Worm (Caenorhabditis elegans): ENCODE results near the gene srab-20.

The srab-20 gene

DNA sequence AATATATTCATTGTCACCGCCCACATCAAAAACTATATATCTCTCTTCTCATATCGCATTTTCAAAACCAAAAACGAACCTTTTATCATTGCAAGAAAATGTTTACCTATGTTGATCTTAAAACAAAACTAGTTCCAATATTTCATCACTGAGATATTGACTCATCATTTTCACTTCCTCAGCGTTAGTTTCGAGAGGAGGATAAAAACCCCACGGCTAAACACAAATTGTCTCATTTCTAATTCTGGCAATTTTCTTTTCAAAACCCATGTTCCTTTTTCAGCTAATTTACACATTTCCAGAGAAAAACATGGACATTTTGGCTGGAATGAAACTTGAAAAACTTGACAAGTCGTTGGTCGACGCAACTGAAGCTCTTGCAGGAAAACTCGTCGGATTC, 20.2 kb upstream of the srab-20 start, which contains the start of gene T20D4.7:
Gene T20D4.7, plus strand, starts transcription at position 301 of the 400 bp plus-strand sequence.
- TF ChIP-seq flt-1 (GFP tag; IDR thresholded peaks at IDR 0.05) (no peak), ets-7 (tag; optimal IDR thresholded peaks at IDR 0.05) (no peak), tbx-37 (GFP tag; conservative IDR thresholded peaks at IDR 0.05) (no peak), sea-1 (GFP tag; conservative IDR thresholded peaks at IDR 0.05) (no peak), ceh-13 (GFP tag; optimal IDR thresholded peaks at IDR 0.05) (no peak), aly-1 (tag; optimal IDR thresholded peaks at IDR 0.05) (no peak), pes-1 (GFP tag; IDR thresholded peaks at IDR 0.05) (no peak), tra-4 (tag; optimal IDR thresholded peaks at IDR 0.05) (no peak), tbx-11 (GFP tag; IDR thresholded peaks at IDR 0.05) (no peak), hmbx-1 (tag; optimal IDR thresholded peaks at IDR 0.05) (no peak), F13C5.2 (tag; optimal IDR thresholded peaks at IDR 0.05) (no peak), B0310.2 (tag; optimal IDR thresholded peaks at IDR 0.05) (no peak), scrt-1 (GFP tag; IDR thresholded peaks at IDR 0.05) (no peak), ama-1 (optimal IDR thresholded peaks at IDR 0.05) (no peak), ceh-36 (tag; optimal IDR thresholded peaks at IDR 0.05) (no peak), hmg-4 (GFP tag; optimal IDR thresholded peaks at IDR 0.05) (no peak), hnd-1 (tag; optimal IDR thresholded peaks at IDR 0.05) (no peak)

DNA sequence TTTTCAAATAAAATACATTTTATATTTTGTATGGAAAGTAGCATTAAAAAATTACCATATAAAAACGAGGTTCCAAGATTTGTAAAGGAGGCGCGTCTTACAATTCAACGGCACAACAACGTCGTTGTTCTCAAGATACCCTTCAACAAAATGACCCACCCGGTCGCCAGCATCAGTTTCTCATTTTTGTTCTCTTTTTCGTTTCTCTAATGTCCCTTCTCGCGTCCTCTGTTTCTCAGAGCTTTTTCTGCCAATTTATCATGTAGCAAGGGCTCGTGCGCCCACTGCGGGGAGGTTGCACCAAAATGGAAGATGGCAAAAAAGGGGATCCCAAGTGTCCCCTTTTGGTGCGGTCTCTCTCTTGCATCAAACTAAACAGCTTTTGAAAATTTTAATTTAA, 19.3 kb upstream of the srab-20 start:
- no peak for TF ChIP-seq tra-4 (tag; optimal IDR thresholded peaks at IDR 0.05)
- TF ChIP-seq ama-1 (optimal IDR thresholded peaks at IDR 0.05), result no peak
- no peak for TF ChIP-seq F13C5.2 (tag; optimal IDR thresholded peaks at IDR 0.05)

DNA sequence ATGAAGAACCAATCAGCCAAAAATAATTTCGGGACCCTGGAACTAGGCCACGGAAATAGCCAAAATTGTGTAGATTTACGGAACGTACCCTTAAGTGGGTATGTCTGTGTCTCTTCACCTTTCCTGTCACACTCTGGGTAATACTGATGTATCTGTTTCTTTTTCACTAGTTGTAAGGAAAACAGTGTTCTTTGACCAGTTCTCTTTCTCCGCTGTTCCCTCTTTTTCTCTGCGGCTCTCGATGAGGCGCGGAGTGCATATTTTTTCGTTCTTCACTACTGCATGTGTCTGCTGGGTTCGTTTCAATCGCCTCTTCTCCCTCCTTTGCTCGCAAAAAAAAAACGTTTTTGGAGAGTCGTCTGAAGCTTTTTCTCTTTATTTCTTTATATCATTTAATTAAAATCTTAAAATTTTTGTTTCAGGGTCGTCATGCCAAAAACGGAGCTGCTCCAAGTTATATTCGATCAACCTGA, 18.7 kb upstream of the srab-20 start, which contains the start of gene arrd-22:
Gene arrd-22, plus strand, starts transcription at position 423 of the 473 bp plus-strand sequence.
- TF ChIP-seq pes-1 (GFP tag; IDR thresholded peaks at IDR 0.05), result no peak
- TF ChIP-seq tbx-37 (GFP tag; conservative IDR thresholded peaks at IDR 0.05), result no peak
- no peak for TF ChIP-seq tra-4 (tag; optimal IDR thresholded peaks at IDR 0.05)
- TF ChIP-seq B0310.2 (tag; optimal IDR thresholded peaks at IDR 0.05), result no peak
- no peak for TF ChIP-seq sea-1 (GFP tag; conservative IDR thresholded peaks at IDR 0.05)
- TF ChIP-seq tbx-11 (GFP tag; IDR thresholded peaks at IDR 0.05), result no peak
- no peak for TF ChIP-seq hmg-4 (GFP tag; optimal IDR thresholded peaks at IDR 0.05)
- no peak for TF ChIP-seq F13C5.2 (tag; optimal IDR thresholded peaks at IDR 0.05)
- no peak for TF ChIP-seq ceh-36 (tag; optimal IDR thresholded peaks at IDR 0.05)
- TF ChIP-seq flt-1 (GFP tag; IDR thresholded peaks at IDR 0.05), result no peak
- no peak for TF ChIP-seq aly-1 (tag; optimal IDR thresholded peaks at IDR 0.05)
- no peak for TF ChIP-seq hmbx-1 (tag; optimal IDR thresholded peaks at IDR 0.05)
- TF ChIP-seq ceh-13 (GFP tag; optimal IDR thresholded peaks at IDR 0.05), result no peak

DNA sequence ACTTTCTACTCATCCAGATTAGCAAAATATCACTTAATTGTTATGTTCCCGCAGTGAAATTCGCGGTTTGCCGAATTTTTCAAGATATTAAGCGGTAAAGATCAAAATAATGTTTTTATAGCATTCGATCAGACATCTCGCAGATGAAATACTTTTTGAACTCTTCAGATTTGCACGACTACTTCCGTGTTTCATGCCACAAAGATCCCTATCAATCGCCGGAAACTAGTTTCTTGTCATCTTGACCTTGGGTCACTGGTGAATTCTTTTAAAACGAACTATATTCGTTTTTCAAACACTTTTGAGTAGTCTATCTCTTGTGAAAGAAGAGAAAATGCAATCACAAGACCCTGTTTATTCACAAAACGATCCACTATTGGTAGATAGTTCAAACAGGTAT, 15.8 kb upstream of the srab-20 start, which contains the start of gene txt-11:
Gene txt-11, plus strand, starts transcription at position 301 of the 400 bp plus-strand sequence.
- TF ChIP-seq tbx-11 (GFP tag; IDR thresholded peaks at IDR 0.05), result no peak
- TF ChIP-seq ama-1 (optimal IDR thresholded peaks at IDR 0.05), result no peak
- no peak for TF ChIP-seq ets-7 (tag; optimal IDR thresholded peaks at IDR 0.05)
- no peak for TF ChIP-seq tbx-37 (GFP tag; conservative IDR thresholded peaks at IDR 0.05)

DNA sequence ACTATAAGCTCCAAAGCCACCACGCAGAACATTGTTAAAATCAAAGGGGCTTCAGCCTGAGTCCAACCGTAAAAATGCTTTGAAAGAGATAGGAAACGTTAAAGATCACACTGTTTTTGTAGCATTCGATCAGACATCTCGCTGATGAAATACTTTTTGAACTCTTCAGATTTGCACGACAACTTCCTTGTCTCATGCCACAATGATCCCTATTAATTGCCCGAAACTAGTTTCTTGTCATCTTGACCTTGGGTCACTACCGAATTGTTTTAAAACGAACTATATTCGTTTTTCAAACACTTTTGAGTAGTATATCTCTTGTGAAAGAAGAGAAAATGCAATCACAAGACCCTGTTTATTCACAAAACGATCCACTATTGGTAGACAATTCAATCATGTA, 10.9 kb upstream of the srab-20 start, which contains the start of gene T20D4.3:
Gene T20D4.3, plus strand, starts transcription at position 301 of the 400 bp plus-strand sequence.
- no peak for TF ChIP-seq ama-1 (optimal IDR thresholded peaks at IDR 0.05)

DNA sequence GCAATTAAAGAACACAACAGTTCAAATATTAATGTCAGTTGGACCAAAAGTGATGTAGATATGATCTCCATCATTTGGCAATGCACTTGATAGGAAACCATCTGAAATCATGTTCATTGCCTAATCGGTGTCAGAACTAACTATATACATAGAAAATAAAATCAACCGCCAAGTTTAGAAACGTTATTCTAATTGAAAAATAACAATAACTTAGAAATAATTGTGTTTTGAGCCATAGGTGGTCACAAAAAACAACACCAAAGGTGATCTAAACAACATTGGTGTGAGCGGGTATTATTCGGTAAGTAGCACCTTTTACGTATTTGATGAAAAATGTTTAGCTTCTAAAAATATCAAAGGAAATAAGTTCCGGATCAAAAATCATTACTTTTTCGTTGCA, 4.5 kb upstream of the srab-20 start, which contains the start of gene srab-21:
Gene srab-21, minus strand, starts transcription at position 101 of the 400 bp plus-strand sequence.
- TF ChIP-seq tra-4 (tag; optimal IDR thresholded peaks at IDR 0.05), result no peak
- no peak for TF ChIP-seq hmg-4 (GFP tag; optimal IDR thresholded peaks at IDR 0.05)
- no peak for TF ChIP-seq hmbx-1 (tag; optimal IDR thresholded peaks at IDR 0.05)
- TF ChIP-seq aly-1 (tag; optimal IDR thresholded peaks at IDR 0.05), result no peak
- TF ChIP-seq ceh-36 (tag; optimal IDR thresholded peaks at IDR 0.05), result no peak
- no peak for TF ChIP-seq flt-1 (GFP tag; IDR thresholded peaks at IDR 0.05)
- no peak for TF ChIP-seq ceh-13 (GFP tag; optimal IDR thresholded peaks at IDR 0.05)

DNA sequence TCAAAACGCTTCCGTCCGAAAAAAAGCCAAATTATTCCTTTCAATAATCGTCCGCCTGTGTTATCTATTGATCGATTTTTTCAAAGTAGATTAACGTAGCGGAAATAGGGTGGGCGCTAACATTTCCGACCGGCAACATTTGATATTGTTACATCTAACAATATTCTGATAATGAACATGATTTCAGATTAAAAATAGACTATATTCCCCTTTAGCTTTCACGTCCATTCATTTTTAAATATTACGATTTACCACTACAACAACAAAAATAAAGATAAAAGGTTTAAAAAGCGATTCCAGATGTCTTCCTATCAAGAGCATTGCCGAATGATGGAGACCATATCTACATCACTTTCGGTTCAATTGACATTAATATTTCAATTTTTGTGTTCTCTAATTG, 2.7 kb upstream of the srab-20 start, which contains the start of gene srab-22:
Gene srab-22, plus strand, starts transcription at position 301 of the 400 bp plus-strand sequence.
- TF ChIP-seq ama-1 (optimal IDR thresholded peaks at IDR 0.05), result no peak
- TF ChIP-seq B0310.2 (tag; optimal IDR thresholded peaks at IDR 0.05), result no peak
- no peak for TF ChIP-seq pes-1 (GFP tag; IDR thresholded peaks at IDR 0.05)
- TF ChIP-seq tra-4 (tag; optimal IDR thresholded peaks at IDR 0.05), result no peak
- no peak for TF ChIP-seq ceh-36 (tag; optimal IDR thresholded peaks at IDR 0.05)
- no peak for TF ChIP-seq scrt-1 (GFP tag; IDR thresholded peaks at IDR 0.05)
- TF ChIP-seq aly-1 (tag; optimal IDR thresholded peaks at IDR 0.05), result no peak
- no peak for TF ChIP-seq ceh-13 (GFP tag; optimal IDR thresholded peaks at IDR 0.05)
- TF ChIP-seq tbx-37 (GFP tag; conservative IDR thresholded peaks at IDR 0.05), result no peak
- TF ChIP-seq hnd-1 (tag; optimal IDR thresholded peaks at IDR 0.05), result no peak
- TF ChIP-seq tbx-11 (GFP tag; IDR thresholded peaks at IDR 0.05), result no peak
- TF ChIP-seq F13C5.2 (tag; optimal IDR thresholded peaks at IDR 0.05), result no peak
- TF ChIP-seq hmg-4 (GFP tag; optimal IDR thresholded peaks at IDR 0.05), result no peak
- TF ChIP-seq sea-1 (GFP tag; conservative IDR thresholded peaks at IDR 0.05), result no peak
- no peak for TF ChIP-seq ets-7 (tag; optimal IDR thresholded peaks at IDR 0.05)
- no peak for TF ChIP-seq flt-1 (GFP tag; IDR thresholded peaks at IDR 0.05)
- no peak for TF ChIP-seq hmbx-1 (tag; optimal IDR thresholded peaks at IDR 0.05)

DNA sequence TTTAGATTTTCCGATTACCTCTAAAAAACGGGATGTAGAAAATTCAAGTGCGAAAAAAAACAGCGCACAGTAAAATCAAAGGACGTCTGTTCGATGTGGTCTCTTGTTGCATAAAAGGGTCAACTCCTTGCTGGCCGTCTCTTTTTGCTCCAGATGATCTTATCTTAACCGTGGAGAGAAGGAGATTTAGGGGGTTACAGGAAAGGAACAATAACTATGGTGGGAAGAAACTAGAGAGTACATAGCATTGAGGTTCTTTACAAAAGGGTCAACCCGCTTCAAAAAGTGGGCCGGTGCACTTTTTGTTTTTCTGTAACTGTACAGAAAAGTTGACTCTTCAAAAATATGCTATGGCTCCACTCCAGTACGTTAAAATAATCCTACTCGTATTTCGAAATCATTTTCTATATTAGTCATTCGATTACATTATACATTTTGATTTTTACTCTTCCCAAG, 2.8 kb downstream of the srab-20 start, which contains the start of the genes T20D4.19 and srj-9:
Gene T20D4.19, minus strand, starts transcription at position 101 of the 456 bp plus-strand sequence.
Gene srj-9, plus strand, starts transcription at position 406 of the 456 bp plus-strand sequence.
- no peak for TF ChIP-seq scrt-1 (GFP tag; IDR thresholded peaks at IDR 0.05)
- no peak for TF ChIP-seq ceh-13 (GFP tag; optimal IDR thresholded peaks at IDR 0.05)
- TF ChIP-seq tbx-37 (GFP tag; conservative IDR thresholded peaks at IDR 0.05), result no peak
- TF ChIP-seq ets-7 (tag; optimal IDR thresholded peaks at IDR 0.05), result no peak
- TF ChIP-seq ama-1 (optimal IDR thresholded peaks at IDR 0.05), result no peak
- TF ChIP-seq hnd-1 (tag; optimal IDR thresholded peaks at IDR 0.05), result no peak
- no peak for TF ChIP-seq pes-1 (GFP tag; IDR thresholded peaks at IDR 0.05)
- TF ChIP-seq F13C5.2 (tag; optimal IDR thresholded peaks at IDR 0.05), result no peak
- TF ChIP-seq flt-1 (GFP tag; IDR thresholded peaks at IDR 0.05), result no peak
